Fruit fly (Drosophila melanogaster): ENCODE data around the gene CG18249.

The CG18249 gene

DNA sequence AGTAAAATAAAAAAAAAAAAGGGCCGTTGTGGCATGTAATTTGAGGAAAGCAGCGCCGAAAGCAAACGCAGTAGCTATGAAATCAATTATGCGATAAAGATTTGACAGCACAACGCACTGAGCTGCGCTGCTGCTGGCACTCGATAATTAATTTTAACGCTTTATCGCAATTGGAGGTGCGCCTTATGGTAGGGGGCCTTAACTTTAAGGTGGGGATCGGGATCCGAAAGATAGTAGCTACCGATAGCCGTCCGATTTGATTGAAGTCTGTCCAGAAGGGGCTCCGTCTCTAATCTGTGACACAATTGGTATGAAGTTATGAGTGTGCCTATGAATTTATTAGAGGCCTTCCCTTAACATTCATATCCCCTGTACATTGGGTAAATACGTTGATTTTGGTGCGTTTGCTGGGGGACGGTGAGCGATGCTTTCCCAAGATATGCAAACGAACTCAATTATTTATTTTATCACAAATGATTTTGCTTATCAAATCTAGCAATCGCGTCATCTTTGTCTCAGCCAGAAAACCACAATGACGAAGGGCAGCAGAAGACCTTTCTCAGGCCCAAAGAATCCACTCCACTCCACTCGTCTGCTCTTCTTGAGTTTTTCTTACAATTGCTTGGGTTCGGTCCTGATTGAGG, 11.4 kb upstream of the CG18249 start:
- TF ChIP-seq CG7045 (GFP tag; optimal IDR thresholded peaks at IDR 0.05) (no peak), bab1 (GFP tag; optimal IDR thresholded peaks at IDR 0.05) (no peak), pad (GFP tag; optimal IDR thresholded peaks at IDR 0.05) (no peak), Hr96 (GFP tag; optimal IDR thresholded peaks at IDR 0.05) (no peak), ovo (GFP tag; optimal IDR thresholded peaks at IDR 0.05) (no peak), CG33017 (tag; optimal IDR thresholded peaks at IDR 0.05) (no peak), CG7101 (tag; optimal IDR thresholded peaks at IDR 0.05) (no peak), Clk (GFP tag; optimal IDR thresholded peaks at IDR 0.05) (no peak)

DNA sequence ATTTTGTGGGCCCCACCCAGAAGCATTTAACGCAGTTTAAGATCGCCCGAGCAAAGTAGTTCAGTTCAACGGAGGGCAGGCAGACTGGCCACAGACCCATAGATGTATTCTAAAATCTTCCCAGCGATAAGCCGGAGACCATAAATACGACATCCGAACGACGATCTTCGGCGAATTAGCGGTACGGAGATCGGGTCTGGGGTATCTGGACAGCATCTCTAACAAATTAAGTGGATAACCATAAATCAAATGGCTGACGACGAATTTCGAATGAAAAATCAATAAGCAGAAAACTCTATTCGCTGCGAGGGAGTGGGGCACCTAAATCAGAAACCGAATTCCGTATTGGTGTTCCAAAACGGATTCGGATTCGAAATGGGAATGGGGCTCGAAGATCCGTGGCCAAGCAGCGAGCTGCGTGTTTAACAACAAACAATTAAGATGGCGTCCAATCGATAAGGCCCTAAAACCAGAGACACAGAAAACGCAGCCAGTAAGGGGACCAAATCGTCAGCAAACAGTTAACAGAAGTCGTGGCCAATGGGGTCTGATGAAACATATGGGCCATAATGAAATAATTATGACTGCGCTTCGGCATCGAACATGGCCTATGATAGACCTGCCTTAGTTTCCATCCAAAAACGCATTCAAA, 9.0 kb upstream of the CG18249 start:
- TF ChIP-seq CG33017 (tag; optimal IDR thresholded peaks at IDR 0.05) = no peak
- no peak for TF ChIP-seq Crg-1 (GFP tag; optimal IDR thresholded peaks at IDR 0.05)
- no peak for TF ChIP-seq CG1620 (GFP tag; optimal IDR thresholded peaks at IDR 0.05)
- TF ChIP-seq CG11617 (GFP tag; optimal IDR thresholded peaks at IDR 0.05) = no peak
- TF ChIP-seq bab1 (GFP tag; optimal IDR thresholded peaks at IDR 0.05) = no peak
- TF ChIP-seq ovo (GFP tag; optimal IDR thresholded peaks at IDR 0.05) = no peak
- no peak for TF ChIP-seq CG14711 (tag; optimal IDR thresholded peaks at IDR 0.05)
- no peak for TF ChIP-seq CG5204 (GFP tag; optimal IDR thresholded peaks at IDR 0.05)
- TF ChIP-seq Clk (GFP tag; optimal IDR thresholded peaks at IDR 0.05) = no peak
- TF ChIP-seq kay (GFP tag; ENCODE audit: borderline replicate concordance) = no peak
- TF ChIP-seq CG12768 (GFP tag; optimal IDR thresholded peaks at IDR 0.05) = no peak
- no peak for TF ChIP-seq CG7045 (GFP tag; optimal IDR thresholded peaks at IDR 0.05)
- no peak for TF ChIP-seq CG7101 (tag; optimal IDR thresholded peaks at IDR 0.05)

DNA sequence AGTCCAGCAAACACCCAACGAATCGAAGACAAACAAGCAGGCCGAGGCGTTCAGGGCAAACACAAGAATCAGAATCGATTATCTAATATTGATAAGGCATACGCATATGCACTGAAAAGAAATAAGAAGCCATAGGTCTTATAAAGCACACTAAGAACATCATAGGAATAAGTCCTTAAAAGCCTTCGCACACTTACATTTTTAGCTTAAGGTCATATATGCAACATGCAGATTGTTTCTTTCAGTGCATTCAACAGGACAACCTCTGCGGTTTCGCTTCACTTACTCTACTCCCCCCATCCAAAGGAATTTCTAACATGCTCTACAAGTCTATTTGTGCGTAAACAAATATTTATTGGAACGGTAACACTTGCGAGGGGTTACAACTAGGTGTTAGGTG, 7.4 kb upstream of the CG18249 start:
- TF ChIP-seq CG7045 (GFP tag; optimal IDR thresholded peaks at IDR 0.05) = no peak
- no peak for TF ChIP-seq toe (GFP tag; optimal IDR thresholded peaks at IDR 0.05)
- TF ChIP-seq Hr96 (GFP tag; optimal IDR thresholded peaks at IDR 0.05) = no peak
- TF ChIP-seq CG11617 (GFP tag; optimal IDR thresholded peaks at IDR 0.05) = no peak
- TF ChIP-seq bab1 (GFP tag; optimal IDR thresholded peaks at IDR 0.05) = no peak
- no peak for TF ChIP-seq CG12768 (GFP tag; optimal IDR thresholded peaks at IDR 0.05)
- TF ChIP-seq kay (GFP tag; ENCODE audit: borderline replicate concordance) = no peak
- TF ChIP-seq Crg-1 (GFP tag; optimal IDR thresholded peaks at IDR 0.05) = no peak
- TF ChIP-seq tj (GFP tag; optimal IDR thresholded peaks at IDR 0.05) = no peak
- no peak for TF ChIP-seq cnc (optimal IDR thresholded peaks at IDR 0.05)
- no peak for TF ChIP-seq CG14711 (tag; optimal IDR thresholded peaks at IDR 0.05)
- TF ChIP-seq Clk (GFP tag; optimal IDR thresholded peaks at IDR 0.05) = no peak
- no peak for TF ChIP-seq ovo (GFP tag; optimal IDR thresholded peaks at IDR 0.05)

DNA sequence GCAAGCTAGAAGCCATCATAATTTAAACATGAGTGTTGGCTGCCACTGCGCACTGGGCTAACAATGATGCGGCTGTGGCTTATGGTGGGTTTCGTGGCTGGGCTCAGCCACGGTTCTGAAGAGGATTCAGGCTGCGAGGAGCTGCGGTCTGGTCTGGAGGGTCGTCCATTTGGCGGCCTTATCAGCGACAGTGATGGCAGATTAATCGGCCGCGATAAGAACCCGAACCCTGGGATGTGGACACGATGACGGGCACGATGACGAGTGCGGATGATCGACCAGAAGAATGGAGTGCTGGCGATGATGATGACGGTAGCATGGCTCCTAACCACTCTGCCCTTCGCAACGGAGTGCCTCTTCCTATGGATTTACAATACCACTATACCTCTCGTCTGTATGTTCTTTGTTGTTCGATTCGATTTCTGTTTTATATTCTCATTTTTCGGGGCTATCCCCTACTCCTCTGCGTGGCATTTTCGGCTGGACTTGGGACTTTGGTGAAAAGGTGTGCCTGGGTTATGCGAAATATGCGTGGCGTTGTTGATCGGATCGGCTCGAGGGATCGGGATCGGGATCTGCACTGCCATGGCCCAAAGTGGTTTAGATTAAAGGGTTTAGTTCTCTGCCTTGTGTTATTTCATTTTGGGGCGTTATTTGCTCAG, 4.3 kb upstream of the CG18249 start:
- no peak for TF ChIP-seq CG33017 (tag; optimal IDR thresholded peaks at IDR 0.05)
- no peak for TF ChIP-seq Clk (GFP tag; optimal IDR thresholded peaks at IDR 0.05)
- no peak for TF ChIP-seq CG14711 (tag; optimal IDR thresholded peaks at IDR 0.05)
- TF ChIP-seq bab1 (GFP tag; optimal IDR thresholded peaks at IDR 0.05) = no peak
- no peak for TF ChIP-seq tj (GFP tag; optimal IDR thresholded peaks at IDR 0.05)
- TF ChIP-seq CG7101 (tag; optimal IDR thresholded peaks at IDR 0.05) = no peak
- TF ChIP-seq CG5204 (GFP tag; optimal IDR thresholded peaks at IDR 0.05) = no peak
- TF ChIP-seq Mnt (GFP tag; optimal IDR thresholded peaks at IDR 0.05) = no peak
- TF ChIP-seq CG7045 (GFP tag; optimal IDR thresholded peaks at IDR 0.05) = no peak
- TF ChIP-seq pad (GFP tag; optimal IDR thresholded peaks at IDR 0.05) = no peak
- no peak for TF ChIP-seq toe (GFP tag; optimal IDR thresholded peaks at IDR 0.05)
- no peak for TF ChIP-seq Hr96 (GFP tag; optimal IDR thresholded peaks at IDR 0.05)
- no peak for TF ChIP-seq cic (GFP tag; optimal IDR thresholded peaks at IDR 0.05)

DNA sequence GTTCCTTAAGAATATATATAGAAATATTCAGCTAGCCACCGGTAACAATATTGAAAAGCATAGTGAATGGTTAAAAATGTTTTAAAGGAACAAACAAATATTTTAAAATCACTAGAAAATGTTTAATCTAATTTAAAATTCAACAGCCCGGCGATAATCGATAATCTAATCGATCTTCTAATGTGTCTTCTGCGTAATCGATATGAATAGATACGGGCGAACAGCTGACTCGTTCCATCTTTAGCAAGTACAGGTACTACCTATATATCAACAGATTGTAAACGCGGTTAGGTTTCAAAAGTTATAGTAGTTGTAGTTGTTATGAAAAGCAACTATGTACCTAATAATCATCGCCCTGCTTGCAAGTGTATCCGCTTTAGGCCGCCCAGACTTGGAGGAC, 2.2 kb upstream of the CG18249 start, which contains the start of gene CG7800:
CG7800 (plus strand) TSS at position 231 of the 400 bp plus-strand sequence.
- no peak for TF ChIP-seq bab1 (GFP tag; optimal IDR thresholded peaks at IDR 0.05)
- TF ChIP-seq toe (GFP tag; optimal IDR thresholded peaks at IDR 0.05) = no peak
- no peak for TF ChIP-seq cnc (optimal IDR thresholded peaks at IDR 0.05)
- no peak for TF ChIP-seq Mnt (GFP tag; optimal IDR thresholded peaks at IDR 0.05)
- TF ChIP-seq CG11617 (GFP tag; optimal IDR thresholded peaks at IDR 0.05) = no peak

DNA sequence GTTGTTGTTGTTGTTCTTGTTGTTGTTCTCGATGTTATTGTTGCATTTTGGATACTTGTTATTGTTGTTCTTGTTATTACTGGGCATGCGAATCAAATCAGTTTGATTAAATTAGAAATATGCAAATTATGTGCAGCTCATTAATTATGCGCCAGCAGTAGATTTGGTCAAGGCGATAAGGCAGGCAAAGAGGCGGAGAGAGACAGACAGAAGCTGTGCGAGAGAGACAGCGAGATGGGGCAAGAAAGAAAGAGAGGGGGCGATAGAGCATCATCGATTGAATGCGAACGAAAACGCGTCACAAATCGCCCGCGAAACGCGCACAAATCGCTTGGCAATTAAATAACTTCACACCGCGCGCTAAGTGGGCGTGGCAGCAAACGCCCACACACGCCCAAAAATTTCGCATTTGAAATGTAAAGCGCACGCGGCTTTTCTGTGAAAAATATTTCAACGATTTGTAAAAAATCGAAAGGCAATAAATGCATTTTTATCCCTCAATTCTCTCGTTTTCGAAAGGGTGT, 3.2 kb downstream of the CG18249 start:
- no peak for TF ChIP-seq CG12768 (GFP tag; optimal IDR thresholded peaks at IDR 0.05)
- TF ChIP-seq tj (GFP tag; optimal IDR thresholded peaks at IDR 0.05) = no peak
- no peak for TF ChIP-seq CG33017 (tag; optimal IDR thresholded peaks at IDR 0.05)
- TF ChIP-seq bab1 (GFP tag; optimal IDR thresholded peaks at IDR 0.05) = no peak
- no peak for TF ChIP-seq ovo (GFP tag; optimal IDR thresholded peaks at IDR 0.05)
- no peak for TF ChIP-seq CG1620 (GFP tag; optimal IDR thresholded peaks at IDR 0.05)
- no peak for TF ChIP-seq CG7101 (tag; optimal IDR thresholded peaks at IDR 0.05)
- no peak for TF ChIP-seq CG5204 (GFP tag; optimal IDR thresholded peaks at IDR 0.05)
- no peak for TF ChIP-seq Crg-1 (GFP tag; optimal IDR thresholded peaks at IDR 0.05)
- no peak for TF ChIP-seq CG14711 (tag; optimal IDR thresholded peaks at IDR 0.05)
- TF ChIP-seq CG11617 (GFP tag; optimal IDR thresholded peaks at IDR 0.05) = no peak
- no peak for TF ChIP-seq Clk (GFP tag; optimal IDR thresholded peaks at IDR 0.05)
- no peak for TF ChIP-seq cnc (optimal IDR thresholded peaks at IDR 0.05)
- TF ChIP-seq cic (GFP tag; optimal IDR thresholded peaks at IDR 0.05) = no peak
- no peak for TF ChIP-seq Hr96 (GFP tag; optimal IDR thresholded peaks at IDR 0.05)
- no peak for TF ChIP-seq kay (GFP tag; ENCODE audit: borderline replicate concordance)
- TF ChIP-seq toe (GFP tag; optimal IDR thresholded peaks at IDR 0.05) = no peak
- TF ChIP-seq CG7045 (GFP tag; optimal IDR thresholded peaks at IDR 0.05) = no peak
